Fruit fly (Drosophila melanogaster) whole organism, prepupa: ENCODE results near the gene ATPsyngamma.

Experiments
- Blimp-1 ChIP-seq: fragments of 200-800 bp; sonication (Bioruptor generic); optimal IDR thresholded peaks from 3 replicates; lab custom pipeline; 2017; ENCODE audit warnings: missing biosample characterization, missing genetic modification characterization, mild to moderate bottlenecking, moderate library complexity, missing genetic modification reagents
- CG10631 ChIP-seq: fragments of 200-800 bp; sonication (Bioruptor generic); optimal IDR thresholded peaks from 2 replicates; lab custom pipeline; 2016; ENCODE audit warnings: missing biosample characterization, missing genetic modification characterization
- CG11294 ChIP-seq: fragments of 200-800 bp; sonication (Bioruptor generic); IDR thresholded peaks from 2 replicates; pipeline ENCODE4 v1.3.6; 2022; ENCODE audit warnings: missing biosample characterization, missing genetic modification characterization
- CG11762 ChIP-seq: fragments of 200-800 bp; sonication (Bioruptor generic); optimal IDR thresholded peaks from 3 replicates; lab custom pipeline; 2016; ENCODE audit warnings: missing biosample characterization, missing genetic modification characterization; ENCODE audit not compliant: insufficient read depth
- CG11902 ChIP-seq: fragments of 200-800 bp; sonication (Bioruptor generic); optimal IDR thresholded peaks from 3 replicates; lab custom pipeline; 2016; ENCODE audit warnings: missing biosample characterization, missing genetic modification characterization
- CG15336 ChIP-seq: fragments of 200-800 bp; sonication (Bioruptor generic); IDR thresholded peaks from 2 replicates; pipeline ENCODE4 v1.3.6; 2022; ENCODE audit warnings: missing biosample characterization, missing genetic modification characterization
- CG1621 ChIP-seq: fragments of 200-800 bp; sonication (Bioruptor generic); optimal IDR thresholded peaks from 3 replicates; lab custom pipeline; 2018; ENCODE audit warnings: missing biosample characterization, mild to moderate bottlenecking, missing genetic modification characterization
- CG16779 ChIP-seq: fragments of 200-800 bp; sonication (Bioruptor generic); optimal IDR thresholded peaks from 3 replicates; lab custom pipeline; 2017; ENCODE audit warnings: missing biosample characterization, mild to moderate bottlenecking, missing genetic modification characterization
- CG3032 ChIP-seq: fragments of 200-800 bp; optimal IDR thresholded peaks from 2 replicates; lab custom pipeline; 2019; ENCODE audit warnings: missing biosample characterization, mild to moderate bottlenecking, missing genetic modification characterization, moderate library complexity
- CG31627 ChIP-seq: fragments of 200-800 bp; sonication (Bioruptor generic); optimal IDR thresholded peaks from 3 replicates; lab custom pipeline; 2016; ENCODE audit warnings: missing biosample characterization, missing genetic modification characterization
- CG34406 ChIP-seq: fragments of 200-800 bp; sonication (Bioruptor generic); optimal IDR thresholded peaks from 3 replicates; lab custom pipeline; 2016; ENCODE audit warnings: missing biosample characterization, missing genetic modification characterization
- CG3919 ChIP-seq: fragments of 200-800 bp; sonication (Bioruptor generic); optimal IDR thresholded peaks from 3 replicates; lab custom pipeline; 2016; ENCODE audit warnings: missing biosample characterization, missing genetic modification characterization
- CG6276 ChIP-seq: fragments of 200-800 bp; sonication (Bioruptor generic); optimal IDR thresholded peaks from 2 replicates; lab custom pipeline; 2017; ENCODE audit warnings: missing biosample characterization, mild to moderate bottlenecking, missing genetic modification characterization
- CG6808 ChIP-seq: fragments of 200-800 bp; sonication (Bioruptor generic); optimal IDR thresholded peaks from 3 replicates; lab custom pipeline; 2017; ENCODE audit warnings: missing biosample characterization, missing genetic modification characterization, mild to moderate bottlenecking, moderate library complexity, missing genetic modification reagents
- CG6854 ChIP-seq: fragments of 200-800 bp; sonication (Bioruptor generic); optimal IDR thresholded peaks from 2 replicates; lab custom pipeline; 2017; ENCODE audit warnings: missing biosample characterization, mild to moderate bottlenecking, missing genetic modification characterization
- CG8119 ChIP-seq: fragments of 200-800 bp; sonication (Bioruptor generic); IDR thresholded peaks from 3 replicates; pipeline ENCODE4 v1.3.6; 2022; ENCODE audit warnings: missing biosample characterization, missing genetic modification characterization
- CG8632 ChIP-seq: fragments of 200-800 bp; sonication (Bioruptor generic); optimal IDR thresholded peaks from 3 replicates; lab custom pipeline; 2016; ENCODE audit warnings: missing biosample characterization, missing genetic modification characterization
- Eip75B ChIP-seq: fragments of 200-800 bp; sonication (Bioruptor generic); optimal IDR thresholded peaks from 3 replicates; lab custom pipeline; 2016; ENCODE audit warnings: missing biosample characterization, missing genetic modification characterization
- Eip78C ChIP-seq: fragments of 200-800 bp; sonication (Bioruptor generic); peaks from one replicate; lab custom pipeline; 2016; ENCODE audit warnings: missing biosample characterization, missing genetic modification characterization
- Eip93F ChIP-seq: fragments of 200-800 bp; sonication (Bioruptor generic); optimal IDR thresholded peaks from 2 replicates; lab custom pipeline; 2016; ENCODE audit warnings: missing biosample characterization, mild to moderate bottlenecking, missing genetic modification characterization
- Ets21C ChIP-seq: fragments of 200-800 bp; sonication (Bioruptor generic); optimal IDR thresholded peaks from 3 replicates; lab custom pipeline; 2016; ENCODE audit warnings: missing biosample characterization, missing genetic modification characterization
- Ets96B ChIP-seq: fragments of 200-800 bp; optimal IDR thresholded peaks from 2 replicates; lab custom pipeline; 2019; ENCODE audit warnings: missing biosample characterization, mild to moderate bottlenecking, missing genetic modification characterization, moderate library complexity
- Gug ChIP-seq: fragments of 200-800 bp; sonication (Bioruptor generic); IDR thresholded peaks from 2 replicates; pipeline ENCODE4 v1.3.6; 2022; ENCODE audit warnings: missing biosample characterization, missing genetic modification characterization
- Met ChIP-seq: fragments of 200-800 bp; sonication (Bioruptor generic); optimal IDR thresholded peaks from 3 replicates; lab custom pipeline; 2016; ENCODE audit warnings: missing biosample characterization, missing genetic modification characterization
- OdsH ChIP-seq: fragments of 200-800 bp; sonication (Bioruptor generic); optimal IDR thresholded peaks from 3 replicates; lab custom pipeline; 2016; ENCODE audit warnings: missing biosample characterization, missing genetic modification characterization
- Sox102F ChIP-seq: fragments of 200-800 bp; sonication (Bioruptor generic); optimal IDR thresholded peaks from 2 replicates; lab custom pipeline; 2016; ENCODE audit warnings: missing biosample characterization, mild to moderate bottlenecking, missing genetic modification characterization
- Sox14 ChIP-seq: fragments of 200-800 bp; sonication (Bioruptor generic); optimal IDR thresholded peaks from 3 replicates; lab custom pipeline; 2016; ENCODE audit warnings: missing biosample characterization, missing genetic modification characterization
- Sox15 ChIP-seq: fragments of 200-800 bp; sonication (Bioruptor generic); optimal IDR thresholded peaks from 3 replicates; lab custom pipeline; 2016; ENCODE audit warnings: missing biosample characterization, missing genetic modification characterization
- achi ChIP-seq: fragments of 200-800 bp; sonication (Bioruptor generic); optimal IDR thresholded peaks from 3 replicates; lab custom pipeline; 2016; ENCODE audit warnings: missing biosample characterization, missing genetic modification characterization
- acj6 ChIP-seq: fragments of 200-800 bp; sonication (Bioruptor generic); optimal IDR thresholded peaks from 3 replicates; lab custom pipeline; 2016; ENCODE audit warnings: missing biosample characterization, missing genetic modification characterization
- dac ChIP-seq: fragments of 200-800 bp; sonication (Bioruptor generic); optimal IDR thresholded peaks from 2 replicates; lab custom pipeline; 2017; ENCODE audit warnings: missing biosample characterization, mild to moderate bottlenecking, missing genetic modification characterization
- dsx ChIP-seq: fragments of 200-800 bp; optimal IDR thresholded peaks from 3 replicates; lab custom pipeline; 2019; ENCODE audit warnings: missing biosample characterization, mild to moderate bottlenecking, missing genetic modification characterization, moderate library complexity; ENCODE audit not compliant: poor library complexity, severe bottlenecking
- eg ChIP-seq: fragments of 200-800 bp; sonication (Bioruptor generic); IDR thresholded peaks from 3 replicates; pipeline ENCODE4 v1.3.6; 2022; ENCODE audit warnings: missing biosample characterization, missing genetic modification characterization
- esn ChIP-seq: fragments of 200-800 bp; sonication (Bioruptor generic); optimal IDR thresholded peaks from 2 replicates; lab custom pipeline; 2016; ENCODE audit warnings: missing biosample characterization, mild to moderate bottlenecking, missing genetic modification characterization, moderate library complexity
- fkh ChIP-seq: fragments of 200-800 bp; sonication (Bioruptor generic); optimal IDR thresholded peaks from 3 replicates; lab custom pipeline; 2017; ENCODE audit warnings: missing biosample characterization, mild to moderate bottlenecking, missing genetic modification characterization, moderate library complexity
- pdm3 ChIP-seq: fragments of 200-800 bp; sonication (Bioruptor generic); optimal IDR thresholded peaks from 3 replicates; lab custom pipeline; 2016; ENCODE audit warnings: missing biosample characterization, missing genetic modification characterization
- spab ChIP-seq: fragments of 200-800 bp; sonication (Bioruptor generic); optimal IDR thresholded peaks from 2 replicates; lab custom pipeline; 2017; ENCODE audit warnings: missing biosample characterization, mild to moderate bottlenecking, missing genetic modification characterization, missing genetic modification reagents
- svp ChIP-seq: fragments of 200-800 bp; sonication (Bioruptor generic); peaks from one replicate; lab custom pipeline; 2016; ENCODE audit warnings: missing biosample characterization, missing genetic modification characterization
- topi ChIP-seq: fragments of 200-800 bp; sonication (Bioruptor generic); optimal IDR thresholded peaks from 3 replicates; lab custom pipeline; 2016; ENCODE audit warnings: missing biosample characterization, missing genetic modification characterization
- vri ChIP-seq: fragments of 200-800 bp; sonication (Bioruptor generic); optimal IDR thresholded peaks from 3 replicates; lab custom pipeline; 2016; ENCODE audit warnings: missing biosample characterization, mild to moderate bottlenecking, missing genetic modification characterization

ATPsyngamma gene

DNA sequence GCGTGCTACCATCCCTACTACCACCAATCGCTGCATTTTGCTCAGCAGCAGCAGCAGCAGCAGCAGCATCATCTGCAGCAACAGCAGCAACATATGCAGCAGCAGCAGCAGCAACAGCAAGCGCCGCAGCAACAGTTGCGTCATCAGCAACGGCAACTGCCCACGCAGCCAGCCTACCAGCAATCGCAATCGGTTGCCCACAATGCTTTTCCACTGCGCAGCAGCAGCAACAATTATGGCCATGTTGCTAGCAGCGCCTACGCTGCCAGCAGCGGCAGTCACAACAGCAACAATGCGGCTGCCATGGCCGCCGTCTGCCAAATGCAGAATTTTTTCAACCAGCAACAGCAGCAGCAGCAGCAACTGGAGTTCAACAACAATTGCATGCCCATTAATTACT is 41.2 kb upstream of the ATPsyngamma start:
- TF ChIP-seq dac (GFP tag; lab: Kevin White, UChicago): no peak
- TF ChIP-seq CG15336 (GFP tag; lab: Robert Waterston, UW): no peak
- no peak for TF ChIP-seq CG8632 (GFP tag; lab: Kevin White, UChicago)
- no peak for TF ChIP-seq CG8119
- TF ChIP-seq acj6 (GFP tag; lab: Kevin White, UChicago): no peak
- TF ChIP-seq Met (GFP tag; lab: Kevin White, UChicago): no peak
- no peak for TF ChIP-seq Eip75B
- TF ChIP-seq CG11902: no peak
- TF ChIP-seq pdm3 (GFP tag; lab: Kevin White, UChicago): no peak
- no peak for TF ChIP-seq fkh (GFP tag; lab: Kevin White, UChicago)
- no peak for TF ChIP-seq Eip93F (GFP tag; lab: Kevin White, UChicago)
- TF ChIP-seq dsx (GFP tag; lab: Kevin White, UChicago): no peak
- no peak for TF ChIP-seq CG11294 (GFP tag; lab: Robert Waterston, UW)
- TF ChIP-seq Ets21C (GFP tag; lab: Kevin White, UChicago): no peak
- no peak for TF ChIP-seq CG31627 (GFP tag; lab: Kevin White, UChicago)
- TF ChIP-seq CG3919 (GFP tag; lab: Kevin White, UChicago): no peak

DNA sequence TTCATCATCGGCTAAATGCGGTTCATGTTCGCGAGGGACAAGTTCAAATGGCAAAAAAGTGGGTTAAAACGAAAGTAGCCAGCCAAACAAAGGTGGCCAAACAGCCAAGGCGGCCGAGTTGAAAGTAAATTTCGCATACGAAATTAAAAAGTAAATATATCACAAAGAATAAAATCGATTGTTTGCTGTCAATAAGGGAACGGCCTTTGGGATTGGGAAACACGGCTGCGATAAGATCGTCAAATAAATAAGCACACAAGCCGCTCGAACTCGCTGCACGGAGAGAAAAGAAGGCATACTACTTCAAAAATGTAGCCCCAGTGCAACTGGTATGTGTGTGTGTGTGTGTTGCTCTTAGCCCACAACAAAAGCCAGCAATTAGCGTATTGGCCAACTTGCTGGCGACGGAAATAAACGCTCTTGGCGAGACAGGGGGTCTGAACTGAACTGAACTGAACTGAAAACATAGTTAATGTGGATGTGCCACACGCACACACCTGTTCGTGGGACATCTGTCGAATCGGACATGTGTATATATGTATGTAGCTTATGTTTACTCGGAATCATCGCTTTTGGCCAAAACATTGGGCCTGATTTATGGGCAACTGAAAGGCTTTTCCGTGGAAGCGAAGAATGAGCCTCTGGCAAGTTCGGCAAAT is 39.1 kb upstream of the ATPsyngamma start:
- no peak for TF ChIP-seq CG3032
- no peak for TF ChIP-seq CG3919 (GFP tag; lab: Kevin White, UChicago)
- no peak for TF ChIP-seq CG15336 (GFP tag; lab: Robert Waterston, UW)
- TF ChIP-seq Met (GFP tag; lab: Kevin White, UChicago): peak; percentile 15
- no peak for TF ChIP-seq CG11294 (GFP tag; lab: Robert Waterston, UW)
- peak; percentile 77 for TF ChIP-seq svp (GFP tag; lab: Kevin White, UChicago)
- TF ChIP-seq Blimp-1: peak; percentile 65
- peak; percentile 18 for TF ChIP-seq vri (GFP tag; lab: Kevin White, UChicago)
- no peak for TF ChIP-seq CG31627 (GFP tag; lab: Kevin White, UChicago)
- no peak for TF ChIP-seq CG1621 (tag; lab: Kevin White, UChicago)
- TF ChIP-seq spab: no peak
- no peak for TF ChIP-seq eg (GFP tag; lab: Robert Waterston, UW)
- TF ChIP-seq CG8632 (GFP tag; lab: Kevin White, UChicago): no peak
- TF ChIP-seq OdsH (GFP tag; lab: Kevin White, UChicago): no peak
- TF ChIP-seq Ets96B: no peak
- no peak for TF ChIP-seq CG16779 (tag; lab: Kevin White, UChicago)
- peak; percentile 33 for TF ChIP-seq Sox102F (GFP tag; lab: Kevin White, UChicago)
- peak; percentile 5 for TF ChIP-seq Eip93F (GFP tag; lab: Kevin White, UChicago)
- peak; percentile 43 for TF ChIP-seq esn (GFP tag; lab: Kevin White, UChicago)
- no peak for TF ChIP-seq CG34406 (GFP tag; lab: Kevin White, UChicago)
- TF ChIP-seq Sox14 (GFP tag; lab: Kevin White, UChicago): peak; percentile 18
- TF ChIP-seq CG6276 (GFP tag; lab: Kevin White, UChicago): no peak
- peak; percentile 38 for TF ChIP-seq topi
- TF ChIP-seq CG6854 (GFP tag; lab: Kevin White, UChicago): peak; percentile 56
- no peak for TF ChIP-seq CG11902

DNA sequence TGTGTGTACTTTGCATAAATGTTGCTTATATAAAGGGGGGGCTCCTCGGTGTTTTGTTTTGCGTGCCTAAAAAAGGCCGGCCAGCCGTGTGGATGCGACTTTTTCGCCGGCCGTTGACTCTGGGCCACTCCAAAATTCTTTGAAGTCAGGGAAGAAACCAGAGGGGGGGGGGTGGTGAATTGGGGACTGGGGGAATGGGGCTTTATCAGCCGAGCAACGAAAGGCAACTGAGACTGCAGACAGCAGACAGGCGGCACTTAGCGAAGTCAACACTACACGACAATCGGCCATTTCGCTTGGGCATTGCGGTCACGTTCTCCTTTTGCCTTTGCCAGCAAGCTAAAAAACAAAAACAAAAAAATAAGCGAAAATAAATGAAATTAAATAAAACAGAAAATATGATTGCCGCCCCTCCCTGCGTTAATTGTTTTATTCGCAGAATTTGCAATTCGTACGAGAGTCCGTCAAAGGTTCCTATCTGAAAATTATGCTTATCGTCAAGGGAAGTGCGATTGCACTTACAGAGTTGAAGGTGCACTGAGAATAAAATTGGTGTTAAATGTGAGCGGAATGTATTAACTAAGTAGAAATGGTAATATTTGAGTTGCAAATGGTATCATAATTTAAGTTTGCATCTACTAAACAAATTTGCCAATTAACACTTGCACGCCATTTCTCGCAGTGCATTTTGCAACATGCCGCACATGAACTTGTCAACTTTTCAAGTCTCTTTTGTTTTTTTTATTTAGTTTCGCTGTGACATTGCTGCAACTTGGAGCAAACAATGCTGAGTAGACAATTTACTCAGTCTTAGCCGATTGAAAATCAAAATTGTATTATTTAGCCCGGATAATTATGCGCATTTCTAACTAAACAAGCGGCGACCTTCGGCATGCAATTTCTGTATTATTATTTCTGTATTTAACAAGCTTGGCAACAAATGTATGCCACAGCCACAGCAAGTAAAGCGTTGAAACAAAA is 37.3 kb upstream of the ATPsyngamma start:
- peak; percentile 97 for TF ChIP-seq Eip78C
- peak; percentile 55 for TF ChIP-seq Sox14 (GFP tag; lab: Kevin White, UChicago)
- peak; percentile 64 for TF ChIP-seq CG15336 (GFP tag; lab: Robert Waterston, UW)
- TF ChIP-seq CG34406 (GFP tag; lab: Kevin White, UChicago): peak; percentile 49
- TF ChIP-seq CG1621 (tag; lab: Kevin White, UChicago): no peak
- peak; percentile 20 for TF ChIP-seq Sox15 (GFP tag; lab: Kevin White, UChicago)
- peak; percentile 55 for TF ChIP-seq acj6 (GFP tag; lab: Kevin White, UChicago)
- peak; percentile 46 for TF ChIP-seq OdsH (GFP tag; lab: Kevin White, UChicago)
- TF ChIP-seq esn (GFP tag; lab: Kevin White, UChicago): peak; percentile 84
- peak; percentile 69 for TF ChIP-seq eg (GFP tag; lab: Robert Waterston, UW)
- TF ChIP-seq CG6808 (GFP tag; lab: Kevin White, UChicago): peak; percentile 32
- peak; percentile 62 for TF ChIP-seq Ets21C (GFP tag; lab: Kevin White, UChicago)
- peak; percentile 61 for TF ChIP-seq Gug (GFP tag; lab: Robert Waterston, UW)
- TF ChIP-seq Ets96B: peak; percentile 70
- TF ChIP-seq Eip93F (GFP tag; lab: Kevin White, UChicago): peak; percentile 65
- peak; percentile 77 for TF ChIP-seq achi
- peak; percentile 73 for TF ChIP-seq dsx (GFP tag; lab: Kevin White, UChicago)
- TF ChIP-seq Blimp-1: peak; percentile 64
- peak; percentile 98 for TF ChIP-seq svp (GFP tag; lab: Kevin White, UChicago)
- peak; percentile 46 for TF ChIP-seq CG6854 (GFP tag; lab: Kevin White, UChicago)
- peak; percentile 53 for TF ChIP-seq spab
- peak; percentile 82 for TF ChIP-seq CG11762 (GFP tag; lab: Kevin White, UChicago)
- peak; percentile 46 for TF ChIP-seq CG6276 (GFP tag; lab: Kevin White, UChicago)
- TF ChIP-seq CG16779 (tag; lab: Kevin White, UChicago): peak; percentile 24
- TF ChIP-seq CG10631 (GFP tag; lab: Kevin White, UChicago): no peak
